Worm (Caenorhabditis elegans) whole organism, early embryonic: ENCODE data around the gene M199.8.

Experiments used
- aly-1 ChIP-seq: sonication (generic microtip); optimal IDR thresholded peaks from 2 replicates; lab custom pipeline; 2016; ENCODE audit warnings: missing genetic modification characterization, missing compliant biosample characterization
- ama-1 ChIP-seq: fragments of 150-350 bp; optimal IDR thresholded peaks from 2 replicates; lab custom pipeline; 2014
- hnd-1 ChIP-seq: sonication (generic microtip); optimal IDR thresholded peaks from 2 replicates; lab custom pipeline; 2016; ENCODE audit warnings: missing genetic modification characterization, missing compliant biosample characterization
- tra-4 ChIP-seq: sonication (generic microtip); optimal IDR thresholded peaks from 2 replicates; lab custom pipeline; 2017; ENCODE audit warnings: missing genetic modification characterization, missing compliant biosample characterization

ce11 chrIV:15140832-15141231 is 7.0 kb upstream of the M199.8 start, which contains the start of gene srg-51:
- TF ChIP-seq tra-4 (tag; lab: Kevin White, UChicago) (no peak), ama-1 (lab: Kevin White, UChicago) (no peak), hnd-1 (tag; lab: Kevin White, UChicago) (no peak), aly-1 (tag; lab: Kevin White, UChicago) (no peak)
